Fruit fly (Drosophila melanogaster): ENCODE measurements around the gene CG14135.

dm6 chr3L:11731841-11732240, 40.5 kb downstream of the CG14135 start, which contains the start of gene CG32087:
- TF ChIP-seq CG8478 (optimal IDR thresholded peaks at IDR 0.05) = no peak
- TF ChIP-seq CTCF (optimal IDR thresholded peaks at IDR 0.05) = no peak
